Fruit fly (Drosophila melanogaster) whole organism, prepupa: ENCODE measurements around the gene Pep.

Experiments used
- Blimp-1 ChIP-seq: fragments of 200-800 bp; sonication (Bioruptor generic); optimal IDR thresholded peaks from 3 replicates; lab custom pipeline; 2017; ENCODE audit warnings: missing biosample characterization, missing genetic modification characterization, mild to moderate bottlenecking, moderate library complexity, missing genetic modification reagents
- CG10631 ChIP-seq: fragments of 200-800 bp; sonication (Bioruptor generic); optimal IDR thresholded peaks from 2 replicates; lab custom pipeline; 2016; ENCODE audit warnings: missing biosample characterization, missing genetic modification characterization
- CG10669 ChIP-seq: fragments of 200-800 bp; sonication (Bioruptor generic); optimal IDR thresholded peaks from 3 replicates; lab custom pipeline; 2018; ENCODE audit warnings: missing biosample characterization, mild to moderate bottlenecking, missing genetic modification characterization, moderate library complexity
- CG11294 ChIP-seq: fragments of 200-800 bp; sonication (Bioruptor generic); IDR thresholded peaks from 2 replicates; pipeline ENCODE4 v1.3.6; 2022; ENCODE audit warnings: missing biosample characterization, missing genetic modification characterization
- CG11762 ChIP-seq: fragments of 200-800 bp; sonication (Bioruptor generic); optimal IDR thresholded peaks from 3 replicates; lab custom pipeline; 2016; ENCODE audit warnings: missing biosample characterization, missing genetic modification characterization; ENCODE audit not compliant: insufficient read depth
- CG11902 ChIP-seq: fragments of 200-800 bp; sonication (Bioruptor generic); optimal IDR thresholded peaks from 3 replicates; lab custom pipeline; 2016; ENCODE audit warnings: missing biosample characterization, missing genetic modification characterization
- CG15336 ChIP-seq: fragments of 200-800 bp; sonication (Bioruptor generic); IDR thresholded peaks from 2 replicates; pipeline ENCODE4 v1.3.6; 2022; ENCODE audit warnings: missing biosample characterization, missing genetic modification characterization
- CG31627 ChIP-seq: fragments of 200-800 bp; sonication (Bioruptor generic); optimal IDR thresholded peaks from 3 replicates; lab custom pipeline; 2016; ENCODE audit warnings: missing biosample characterization, missing genetic modification characterization
- CG34406 ChIP-seq: fragments of 200-800 bp; sonication (Bioruptor generic); optimal IDR thresholded peaks from 3 replicates; lab custom pipeline; 2016; ENCODE audit warnings: missing biosample characterization, missing genetic modification characterization
- CG3919 ChIP-seq: fragments of 200-800 bp; sonication (Bioruptor generic); optimal IDR thresholded peaks from 3 replicates; lab custom pipeline; 2016; ENCODE audit warnings: missing biosample characterization, missing genetic modification characterization
- CG6276 ChIP-seq: fragments of 200-800 bp; sonication (Bioruptor generic); optimal IDR thresholded peaks from 2 replicates; lab custom pipeline; 2017; ENCODE audit warnings: missing biosample characterization, mild to moderate bottlenecking, missing genetic modification characterization
- CG6792 ChIP-seq: fragments of 200-800 bp; sonication (Bioruptor generic); optimal IDR thresholded peaks from 3 replicates; lab custom pipeline; 2016; ENCODE audit warnings: missing biosample characterization, missing genetic modification characterization
- CG6854 ChIP-seq: fragments of 200-800 bp; sonication (Bioruptor generic); optimal IDR thresholded peaks from 2 replicates; lab custom pipeline; 2017; ENCODE audit warnings: missing biosample characterization, mild to moderate bottlenecking, missing genetic modification characterization
- CG8119 ChIP-seq: fragments of 200-800 bp; sonication (Bioruptor generic); IDR thresholded peaks from 3 replicates; pipeline ENCODE4 v1.3.6; 2022; ENCODE audit warnings: missing biosample characterization, missing genetic modification characterization
- CG8319 ChIP-seq: fragments of 200-800 bp; sonication (Bioruptor generic); optimal IDR thresholded peaks from 3 replicates; lab custom pipeline; 2016; ENCODE audit warnings: missing biosample characterization, missing genetic modification characterization
- CG8632 ChIP-seq: fragments of 200-800 bp; sonication (Bioruptor generic); optimal IDR thresholded peaks from 3 replicates; lab custom pipeline; 2016; ENCODE audit warnings: missing biosample characterization, missing genetic modification characterization
- Eip78C ChIP-seq: fragments of 200-800 bp; sonication (Bioruptor generic); peaks from one replicate; lab custom pipeline; 2016; ENCODE audit warnings: missing biosample characterization, missing genetic modification characterization
- Eip93F ChIP-seq: fragments of 200-800 bp; sonication (Bioruptor generic); optimal IDR thresholded peaks from 2 replicates; lab custom pipeline; 2016; ENCODE audit warnings: missing biosample characterization, mild to moderate bottlenecking, missing genetic modification characterization
- Ets21C ChIP-seq: fragments of 200-800 bp; sonication (Bioruptor generic); optimal IDR thresholded peaks from 3 replicates; lab custom pipeline; 2016; ENCODE audit warnings: missing biosample characterization, missing genetic modification characterization
- Ets96B ChIP-seq: fragments of 200-800 bp; optimal IDR thresholded peaks from 2 replicates; lab custom pipeline; 2019; ENCODE audit warnings: missing biosample characterization, mild to moderate bottlenecking, missing genetic modification characterization, moderate library complexity
- Gug ChIP-seq: fragments of 200-800 bp; sonication (Bioruptor generic); IDR thresholded peaks from 2 replicates; pipeline ENCODE4 v1.3.6; 2022; ENCODE audit warnings: missing biosample characterization, missing genetic modification characterization
- Hr38 ChIP-seq: sonication (Bioruptor generic); optimal IDR thresholded peaks from 2 replicates; lab custom pipeline; 2016; ENCODE audit warnings: missing biosample characterization, missing genetic modification characterization
- Hr39 ChIP-seq: fragments of 200-800 bp; sonication (Bioruptor generic); optimal IDR thresholded peaks from 2 replicates; lab custom pipeline; 2016; ENCODE audit warnings: missing biosample characterization, missing genetic modification characterization
- Hr4 ChIP-seq: fragments of 200-800 bp; sonication (Bioruptor generic); optimal IDR thresholded peaks from 3 replicates; lab custom pipeline; 2016; ENCODE audit warnings: missing biosample characterization, missing genetic modification characterization
- Lpt ChIP-seq: fragments of 200-800 bp; sonication (Bioruptor generic); optimal IDR thresholded peaks from 3 replicates; lab custom pipeline; 2016; ENCODE audit warnings: missing biosample characterization, missing genetic modification characterization
- Met ChIP-seq: fragments of 200-800 bp; sonication (Bioruptor generic); optimal IDR thresholded peaks from 3 replicates; lab custom pipeline; 2016; ENCODE audit warnings: missing biosample characterization, missing genetic modification characterization
- OdsH ChIP-seq: fragments of 200-800 bp; sonication (Bioruptor generic); optimal IDR thresholded peaks from 3 replicates; lab custom pipeline; 2016; ENCODE audit warnings: missing biosample characterization, missing genetic modification characterization
- Smox ChIP-seq: fragments of 200-800 bp; sonication (Bioruptor generic); optimal IDR thresholded peaks from 3 replicates; lab custom pipeline; 2016; ENCODE audit warnings: missing biosample characterization, missing genetic modification characterization
- Sox102F ChIP-seq: fragments of 200-800 bp; sonication (Bioruptor generic); optimal IDR thresholded peaks from 2 replicates; lab custom pipeline; 2016; ENCODE audit warnings: missing biosample characterization, mild to moderate bottlenecking, missing genetic modification characterization
- Sox14 ChIP-seq: fragments of 200-800 bp; sonication (Bioruptor generic); optimal IDR thresholded peaks from 3 replicates; lab custom pipeline; 2016; ENCODE audit warnings: missing biosample characterization, missing genetic modification characterization
- Sox15 ChIP-seq: fragments of 200-800 bp; sonication (Bioruptor generic); optimal IDR thresholded peaks from 3 replicates; lab custom pipeline; 2016; ENCODE audit warnings: missing biosample characterization, missing genetic modification characterization
- achi ChIP-seq: fragments of 200-800 bp; sonication (Bioruptor generic); optimal IDR thresholded peaks from 3 replicates; lab custom pipeline; 2016; ENCODE audit warnings: missing biosample characterization, missing genetic modification characterization
- acj6 ChIP-seq: fragments of 200-800 bp; sonication (Bioruptor generic); optimal IDR thresholded peaks from 3 replicates; lab custom pipeline; 2016; ENCODE audit warnings: missing biosample characterization, missing genetic modification characterization
- cyc ChIP-seq: fragments of 200-800 bp; sonication (Bioruptor generic); optimal IDR thresholded peaks from 3 replicates; lab custom pipeline; 2016; ENCODE audit warnings: missing biosample characterization, missing genetic modification characterization
- dac ChIP-seq: fragments of 200-800 bp; sonication (Bioruptor generic); optimal IDR thresholded peaks from 2 replicates; lab custom pipeline; 2017; ENCODE audit warnings: missing biosample characterization, mild to moderate bottlenecking, missing genetic modification characterization
- eg ChIP-seq: fragments of 200-800 bp; sonication (Bioruptor generic); IDR thresholded peaks from 3 replicates; pipeline ENCODE4 v1.3.6; 2022; ENCODE audit warnings: missing biosample characterization, missing genetic modification characterization
- esn ChIP-seq: fragments of 200-800 bp; sonication (Bioruptor generic); optimal IDR thresholded peaks from 2 replicates; lab custom pipeline; 2016; ENCODE audit warnings: missing biosample characterization, mild to moderate bottlenecking, missing genetic modification characterization, moderate library complexity
- fd59A ChIP-seq: fragments of 200-800 bp; sonication (Bioruptor generic); optimal IDR thresholded peaks from 2 replicates; lab custom pipeline; 2017; ENCODE audit warnings: missing biosample characterization, mild to moderate bottlenecking, missing genetic modification characterization, missing genetic modification reagents
- fkh ChIP-seq: fragments of 200-800 bp; sonication (Bioruptor generic); optimal IDR thresholded peaks from 3 replicates; lab custom pipeline; 2017; ENCODE audit warnings: missing biosample characterization, mild to moderate bottlenecking, missing genetic modification characterization, moderate library complexity
- lz ChIP-seq: fragments of 200-800 bp; sonication (Bioruptor generic); optimal IDR thresholded peaks from 3 replicates; lab custom pipeline; 2016; ENCODE audit warnings: missing biosample characterization, missing genetic modification characterization
- pdm3 ChIP-seq: fragments of 200-800 bp; sonication (Bioruptor generic); optimal IDR thresholded peaks from 3 replicates; lab custom pipeline; 2016; ENCODE audit warnings: missing biosample characterization, missing genetic modification characterization
- spab ChIP-seq: fragments of 200-800 bp; sonication (Bioruptor generic); optimal IDR thresholded peaks from 2 replicates; lab custom pipeline; 2017; ENCODE audit warnings: missing biosample characterization, mild to moderate bottlenecking, missing genetic modification characterization, missing genetic modification reagents
- ss ChIP-seq, 2 experiments: fragments of 200-800 bp; sonication (Bioruptor generic); optimal IDR thresholded peaks; 2 replicates in 1 of 2; 3 replicates in 1 of 2; lab custom pipeline; 2017 to 2018; ENCODE audit warnings: mild to moderate bottlenecking in 2 of 2, missing biosample characterization in 2 of 2, missing genetic modification characterization in 2 of 2, moderate library complexity in 1 of 2
- svp ChIP-seq: fragments of 200-800 bp; sonication (Bioruptor generic); peaks from one replicate; lab custom pipeline; 2016; ENCODE audit warnings: missing biosample characterization, missing genetic modification characterization
- vri ChIP-seq: fragments of 200-800 bp; sonication (Bioruptor generic); optimal IDR thresholded peaks from 3 replicates; lab custom pipeline; 2016; ENCODE audit warnings: missing biosample characterization, mild to moderate bottlenecking, missing genetic modification characterization

The Pep gene

dm6 chr3L:17622935-17623334, 21.9 kb downstream of the Pep start:
- no peak for TF ChIP-seq CG6276 (GFP tag; lab: Kevin White, UChicago)
- TF ChIP-seq CG15336 (GFP tag; lab: Robert Waterston, UW), result no peak
- TF ChIP-seq, all 60 proteins: peak for 0

dm6 chr3L:17622081-17622850, 22.6 kb downstream of the Pep start:
- peak; percentile 65 for TF ChIP-seq fkh (GFP tag; lab: Kevin White, UChicago)
- TF ChIP-seq Met (GFP tag; lab: Kevin White, UChicago), result no peak
- TF ChIP-seq Lpt (GFP tag; lab: Kevin White, UChicago), result no peak
- TF ChIP-seq CG34406, result no peak
- TF ChIP-seq CG8119 (GFP tag; lab: Robert Waterston, UW), result 0 out of 3 replicates have a peak, but pooled peaks have one; percentile 16
- TF ChIP-seq vri (GFP tag; lab: Kevin White, UChicago), result no peak
- TF ChIP-seq, all 60 proteins: peak for 2

dm6 chr3L:17621451-17621946, 23.3 kb downstream of the Pep start, which contains the start of the genes Vps60 and anchor:
TSS of gene Vps60 (minus strand) at chr3L:17621625.
TSS of gene anchor (plus strand) at chr3L:17621824.
- TF ChIP-seq esn (GFP tag; lab: Kevin White, UChicago) (peak; percentile 80), Ets96B (tag; lab: Kevin White, UChicago) (peak; percentile 43), CG11902 (GFP tag; lab: Kevin White, UChicago) (no peak), CG15336 (GFP tag; lab: Robert Waterston, UW) (no peak), svp (GFP tag; lab: Kevin White, UChicago) (peak; percentile 71), cyc (peak; percentile 77), acj6 (GFP tag; lab: Kevin White, UChicago) (peak; percentile 52), Eip78C (GFP tag; lab: Kevin White, UChicago) (peak; percentile 76), CG3919 (GFP tag; lab: Kevin White, UChicago) (peak; percentile 62), CG6792 (GFP tag; lab: Kevin White, UChicago) (peak; percentile 46), Blimp-1 (no peak), CG34406 (peak; percentile 36), lz (peak; percentile 66), ss (GFP tag; optimal IDR thresholded peaks at IDR 0.05; lab: Kevin White, UChicago) (peak in 1 of 2 experiments; percentile 20), CG8632 (peak; percentile 17), OdsH (peak; percentile 58), eg (GFP tag; lab: Robert Waterston, UW) (no peak), CG8319 (GFP tag; lab: Kevin White, UChicago) (peak; percentile 34), Hr39 (GFP tag; lab: Kevin White, UChicago) (peak; percentile 58), CG31627 (GFP tag; lab: Kevin White, UChicago) (peak; percentile 69), Lpt (GFP tag; lab: Kevin White, UChicago) (peak; percentile 13), pdm3 (GFP tag; lab: Kevin White, UChicago) (peak; percentile 71), Eip93F (GFP tag; lab: Kevin White, UChicago) (no peak), dac (GFP tag; lab: Kevin White, UChicago) (no peak), CG11294 (no peak), CG8119 (GFP tag; lab: Robert Waterston, UW) (no peak), fd59A (GFP tag; lab: Kevin White, UChicago) (peak; percentile 19), CG6276 (GFP tag; lab: Kevin White, UChicago) (peak; percentile 54), Sox15 (GFP tag; lab: Kevin White, UChicago) (no peak), CG11762 (GFP tag; lab: Kevin White, UChicago) (peak; percentile 0), CG6854 (GFP tag; lab: Kevin White, UChicago) (no peak), Sox14 (GFP tag; lab: Kevin White, UChicago) (peak; percentile 87), Hr38 (peak; percentile 30), CG10669 (peak; percentile 20), fkh (GFP tag; lab: Kevin White, UChicago) (peak; percentile 83), spab (GFP tag; lab: Kevin White, UChicago) (no peak), Hr4 (GFP tag; lab: Kevin White, UChicago) (peak; percentile 55), Sox102F (GFP tag; lab: Kevin White, UChicago) (peak; percentile 59), Smox (no peak), Gug (no peak), CG10631 (GFP tag; lab: Kevin White, UChicago) (peak; percentile 55), Ets21C (GFP tag; lab: Kevin White, UChicago) (peak; percentile 39), achi (peak; percentile 93)
